Worm (Caenorhabditis elegans) whole organism, L1 larva: ENCODE results near the gene nhr-17.

Source experiments
- aha-1 ChIP-seq: fragments of 150-350 bp; optimal IDR thresholded peaks from 2 replicates; lab custom pipeline; 2014; ENCODE audit warnings: missing biosample characterization, missing genetic modification characterization
- alr-1 ChIP-seq: fragments of 200-800 bp; sonication (Bioruptor generic); optimal IDR thresholded peaks from 2 replicates; lab custom pipeline; 2018; ENCODE audit warnings: borderline replicate concordance, mild to moderate bottlenecking, missing genetic modification characterization, missing compliant biosample characterization
- elt-2 ChIP-seq: sonication (generic microtip); optimal IDR thresholded peaks from 2 replicates; lab custom pipeline; 2016; ENCODE audit warnings: missing genetic modification characterization, mild to moderate bottlenecking, inconsistent platforms, missing compliant biosample characterization, missing genetic modification reagents
- fos-1 ChIP-seq: fragments of 150-350 bp; optimal IDR thresholded peaks from 2 replicates; lab custom pipeline; 2014; ENCODE audit warnings: missing biosample characterization, missing genetic modification characterization
- mab-9 ChIP-seq: fragments of 200-800 bp; sonication (Bioruptor generic); IDR thresholded peaks from 2 replicates; pipeline ENCODE4 v1.3.6; 2022; ENCODE audit warnings: missing genetic modification reagents, missing genetic modification characterization, missing compliant biosample characterization
- mep-1 ChIP-seq: fragments of 150-350 bp; optimal IDR thresholded peaks from 2 replicates; lab custom pipeline; 2014; ENCODE audit warnings: missing biosample characterization, missing genetic modification characterization
- nhr-237 ChIP-seq: fragments of 150-350 bp; optimal IDR thresholded peaks from 2 replicates; lab custom pipeline; 2014; ENCODE audit warnings: missing biosample characterization, missing genetic modification characterization
- nhr-28 ChIP-seq: fragments of 150-350 bp; optimal IDR thresholded peaks from 2 replicates; lab custom pipeline; 2014; ENCODE audit warnings: missing biosample characterization, missing genetic modification characterization
- nhr-76 ChIP-seq: sonication (generic microtip); optimal IDR thresholded peaks from 2 replicates; lab custom pipeline; 2017; ENCODE audit warnings: missing biosample characterization, missing genetic modification characterization
- unc-130 ChIP-seq: fragments of 150-350 bp; optimal IDR thresholded peaks from 2 replicates; lab custom pipeline; 2017; ENCODE audit warnings: missing biosample characterization, missing genetic modification characterization, inconsistent platforms

- no peak for TF ChIP-seq nhr-237 (tag; lab: Kevin White, UChicago)
- TF ChIP-seq mep-1 (tag; lab: Kevin White, UChicago): no peak
- TF ChIP-seq mab-9 (GFP tag; lab: Robert Waterston, UW): no peak
- TF ChIP-seq alr-1 (tag; lab: Kevin White, UChicago): no peak
- TF ChIP-seq nhr-76 (tag; lab: Kevin White, UChicago): no peak
- TF ChIP-seq elt-2 (tag; lab: Kevin White, UChicago): no peak
- TF ChIP-seq aha-1 (tag; lab: Kevin White, UChicago): no peak
- no peak for TF ChIP-seq unc-130 (tag; lab: Kevin White, UChicago)
- peak; percentile 8 for TF ChIP-seq fos-1 (tag; lab: Kevin White, UChicago)
- TF ChIP-seq nhr-28: no peak
These were observed 45.4 kb upstream of the nhr-17 start for ce11 chrX:12713014-12713413.
